Worm (Caenorhabditis elegans): ENCODE data around the gene F54H12.5.
A peak's percentile ranks its signal among the peaks of the same experiment; 100 is the strongest.

F54H12.5 gene

ce11 chrIII:7925968-7926367 is 46.0 kb downstream of the F54H12.5 start:
- peak; percentile 27 for TF ChIP-seq blmp-1 (tag; optimal IDR thresholded peaks at IDR 0.05)
- TF ChIP-seq nhr-12 (tag; optimal IDR thresholded peaks at IDR 0.05) = no peak

ce11 chrIII:7924821-7925220 is 47.1 kb downstream of the F54H12.5 start, which contains the start of gene tag-250:
TSS of gene tag-250 (minus strand) at chrIII:7924921.
- TF ChIP-seq zip-4 (GFP tag; optimal IDR thresholded peaks at IDR 0.05) (no peak), nhr-11 (tag; optimal IDR thresholded peaks at IDR 0.05) (no peak), sup-37 (GFP tag; optimal IDR thresholded peaks at IDR 0.05) (no peak), fkh-8 (tag; optimal IDR thresholded peaks at IDR 0.05) (no peak), efl-1 (optimal IDR thresholded peaks at IDR 0.05) (no peak), efl-1 (GFP tag; optimal IDR thresholded peaks at IDR 0.05 in 1 of 2) (no peak), xbp-1 (tag; optimal IDR thresholded peaks at IDR 0.05) (no peak), hlh-4 (tag; optimal IDR thresholded peaks at IDR 0.05) (no peak), egl-27 (tag; optimal IDR thresholded peaks at IDR 0.05) (no peak), swsn-7 (tag; optimal IDR thresholded peaks at IDR 0.05) (no peak), tbx-2 (tag; optimal IDR thresholded peaks at IDR 0.05) (no peak), ceh-88 (GFP tag; IDR thresholded peaks at IDR 0.05) (no peak), unc-62 (GFP tag; optimal IDR thresholded peaks at IDR 0.05) (no peak), irx-1 (tag; optimal IDR thresholded peaks at IDR 0.05) (no peak)

ce11 chrIII:7922207-7922606 is 49.8 kb downstream of the F54H12.5 start, which contains the start of gene C29E4.17:
TSS of gene C29E4.17 (plus strand) at chrIII:7922507.
- no peak for TF ChIP-seq dpl-1 (GFP tag; optimal IDR thresholded peaks at IDR 0.05)
- no peak for TF ChIP-seq xbp-1 (tag; optimal IDR thresholded peaks at IDR 0.05)
- TF ChIP-seq mdl-1 (tag; optimal IDR thresholded peaks at IDR 0.05) = no peak
- no peak for TF ChIP-seq zip-4 (GFP tag; optimal IDR thresholded peaks at IDR 0.05)
- TF ChIP-seq nhr-20 (tag; optimal IDR thresholded peaks at IDR 0.05) = no peak
- no peak for TF ChIP-seq sptf-1 (tag; optimal IDR thresholded peaks at IDR 0.05)
- no peak for TF ChIP-seq grh-1 (GFP tag; IDR thresholded peaks at IDR 0.05)
- no peak for TF ChIP-seq ztf-4 (tag; optimal IDR thresholded peaks at IDR 0.05)
- TF ChIP-seq C34B4.2 (tag; optimal IDR thresholded peaks at IDR 0.05) = no peak
- no peak for TF ChIP-seq nhr-76 (tag; optimal IDR thresholded peaks at IDR 0.05)
- TF ChIP-seq fkh-8 (tag; optimal IDR thresholded peaks at IDR 0.05) = no peak
- no peak for TF ChIP-seq nhr-28 (tag; optimal IDR thresholded peaks at IDR 0.05)
- TF ChIP-seq nhr-12 (tag; optimal IDR thresholded peaks at IDR 0.05) = no peak
- TF ChIP-seq ets-5 (GFP tag; IDR thresholded peaks at IDR 0.05) = no peak
- no peak for TF ChIP-seq skn-1 (tag; optimal IDR thresholded peaks at IDR 0.05)
- TF ChIP-seq pag-3 (tag; optimal IDR thresholded peaks at IDR 0.05; ENCODE audit: borderline replicate concordance, insufficient read depth) = no peak
- no peak for TF ChIP-seq efl-1 (optimal IDR thresholded peaks at IDR 0.05)
- no peak for TF ChIP-seq efl-1 (GFP tag; optimal IDR thresholded peaks at IDR 0.05 in 1 of 2)
